Worm (Caenorhabditis elegans) whole organism, mixed stage, embryonic: ENCODE results near the gene Y62H9A.1.

Experiments used
- ces-1 ChIP-seq: fragments of 150-350 bp; optimal IDR thresholded peaks from 2 replicates; lab custom pipeline; 2014; ENCODE audit warnings: missing biosample characterization, missing genetic modification reagents, missing genetic modification characterization
- elt-1 ChIP-seq: sonication (generic microtip); optimal IDR thresholded peaks from 2 replicates; lab custom pipeline; 2017; ENCODE audit warnings: missing genetic modification characterization, mild to moderate bottlenecking, missing compliant biosample characterization, antibody characterized with exemption, moderate library complexity, borderline replicate concordance; ENCODE audit not compliant: insufficient read depth
- lin-13 ChIP-seq: fragments of 150-350 bp; optimal IDR thresholded peaks from 2 replicates; lab custom pipeline; 2014; ENCODE audit warnings: missing biosample characterization, missing genetic modification characterization
- lsy-2 ChIP-seq: fragments of 150-350 bp; optimal IDR thresholded peaks from 2 replicates; lab custom pipeline; 2014; ENCODE audit warnings: missing biosample characterization, missing genetic modification characterization
- nhr-12 ChIP-seq: fragments of 150-350 bp; optimal IDR thresholded peaks from 2 replicates; lab custom pipeline; 2014; ENCODE audit warnings: missing biosample characterization, missing genetic modification characterization
- nhr-237 ChIP-seq: fragments of 150-350 bp; optimal IDR thresholded peaks from 2 replicates; lab custom pipeline; 2014; ENCODE audit warnings: missing biosample characterization, missing genetic modification characterization
- nhr-76 ChIP-seq: sonication (generic microtip); optimal IDR thresholded peaks from 2 replicates; lab custom pipeline; 2017; ENCODE audit warnings: missing biosample characterization, missing genetic modification characterization
- pha-4 ChIP-seq: fragments of 150-350 bp; optimal IDR thresholded peaks from 2 replicates; lab custom pipeline; 2018; ENCODE audit warnings: missing biosample characterization, missing genetic modification reagents, missing genetic modification characterization
- sem-2 ChIP-seq: fragments of 200-800 bp; sonication (Bioruptor generic); optimal IDR thresholded peaks from 2 replicates; lab custom pipeline; 2018; ENCODE audit warnings: mild to moderate bottlenecking, missing genetic modification characterization, missing compliant biosample characterization
- snpc-4 ChIP-seq: fragments of 150-350 bp; optimal IDR thresholded peaks from 2 replicates; lab custom pipeline; 2014; ENCODE audit warnings: missing biosample characterization, missing genetic modification characterization
- sptf-1 ChIP-seq: sonication (generic microtip); optimal IDR thresholded peaks from 2 replicates; lab custom pipeline; 2017; ENCODE audit warnings: mild to moderate bottlenecking, missing genetic modification characterization, moderate library complexity, missing compliant biosample characterization
- unc-39 ChIP-seq: fragments of 150-350 bp; optimal IDR thresholded peaks from 2 replicates; lab custom pipeline; 2014; ENCODE audit warnings: missing biosample characterization, missing genetic modification characterization
- unc-62 ChIP-seq: fragments of 150-350 bp; optimal IDR thresholded peaks from 2 replicates; lab custom pipeline; 2014; ENCODE audit warnings: missing biosample characterization, missing genetic modification reagents, missing genetic modification characterization
- ztf-11 ChIP-seq: fragments of 150-350 bp; optimal IDR thresholded peaks from 2 replicates; lab custom pipeline; 2014; ENCODE audit warnings: missing biosample characterization, missing genetic modification characterization

DNA sequence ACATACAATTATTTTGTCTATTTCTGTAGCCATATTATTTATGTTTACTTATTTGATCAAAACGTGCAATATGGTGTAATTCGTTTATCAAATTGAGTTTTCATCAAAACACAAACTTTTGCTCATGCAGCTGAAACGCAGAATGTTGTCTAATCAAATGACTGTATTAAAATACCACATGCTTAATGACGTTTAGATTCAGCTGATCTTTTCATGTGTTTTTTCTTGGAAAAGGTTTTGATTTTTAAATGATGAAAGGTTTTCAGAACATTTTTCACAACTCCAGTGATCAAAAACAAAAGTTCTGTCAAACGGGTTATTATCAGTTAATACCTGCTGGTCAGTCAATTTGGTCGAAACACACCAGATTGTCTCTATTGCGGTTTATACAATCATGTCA lies at the start of gene Y62H9A.1:
- no peak for TF ChIP-seq nhr-12 (tag; lab: Kevin White, UChicago)
- no peak for TF ChIP-seq sptf-1
- TF ChIP-seq ces-1 (GFP tag; lab: Kevin White, UChicago), result no peak
- TF ChIP-seq lsy-2 (tag; lab: Kevin White, UChicago), result no peak
- TF ChIP-seq snpc-4 (tag; lab: Kevin White, UChicago), result no peak
- no peak for TF ChIP-seq ztf-11
- TF ChIP-seq lin-13 (tag; lab: Kevin White, UChicago), result no peak
- TF ChIP-seq elt-1 (tag; lab: Kevin White, UChicago), result no peak
- no peak for TF ChIP-seq sem-2 (GFP tag; lab: Kevin White, UChicago)
- no peak for TF ChIP-seq nhr-76 (tag; lab: Kevin White, UChicago)
- no peak for TF ChIP-seq unc-39 (tag; lab: Kevin White, UChicago)
- no peak for TF ChIP-seq nhr-237 (tag; lab: Kevin White, UChicago)
- no peak for TF ChIP-seq pha-4
- no peak for TF ChIP-seq unc-62 (GFP tag; lab: Kevin White, UChicago)
